Worm (Caenorhabditis elegans) whole organism, L1 larva: ENCODE data around the gene F13B6.1.

Experiments
- ceh-82 ChIP-seq, 3 experiments: fragments of 150-350 bp in 1 of 3; sonication (generic microtip) in 2 of 3; optimal IDR thresholded peaks; 2 replicates each; lab custom pipeline; 2014 to 2017; ENCODE audit warnings: missing biosample characterization in 3 of 3, missing genetic modification characterization in 3 of 3
- ces-1 ChIP-seq: fragments of 150-350 bp; optimal IDR thresholded peaks from 2 replicates; lab custom pipeline; 2014; ENCODE audit warnings: missing biosample characterization, missing genetic modification reagents, missing genetic modification characterization
- egl-27 ChIP-seq, 2 experiments: fragments of 150-350 bp in 1 of 2; sonication (generic microtip); optimal IDR thresholded peaks; 3 replicates each; lab custom pipeline; 2017 to 2018; ENCODE audit warnings: missing biosample characterization in 2 of 2, missing genetic modification characterization in 2 of 2, missing genetic modification reagents in 2 of 2
- skn-1 ChIP-seq: fragments of 150-350 bp; optimal IDR thresholded peaks from 2 replicates; lab custom pipeline; 2014; ENCODE audit warnings: missing biosample characterization, missing genetic modification characterization
- tbx-2 ChIP-seq: sonication (generic microtip); optimal IDR thresholded peaks from 2 replicates; lab custom pipeline; 2016; ENCODE audit warnings: missing genetic modification characterization, missing compliant biosample characterization
- unc-130 ChIP-seq: fragments of 150-350 bp; optimal IDR thresholded peaks from 2 replicates; lab custom pipeline; 2017; ENCODE audit warnings: missing biosample characterization, missing genetic modification characterization, inconsistent platforms
- unc-62 ChIP-seq: fragments of 150-350 bp; optimal IDR thresholded peaks from 2 replicates; lab custom pipeline; 2014; ENCODE audit warnings: missing biosample characterization, missing genetic modification reagents, missing genetic modification characterization

DNA sequence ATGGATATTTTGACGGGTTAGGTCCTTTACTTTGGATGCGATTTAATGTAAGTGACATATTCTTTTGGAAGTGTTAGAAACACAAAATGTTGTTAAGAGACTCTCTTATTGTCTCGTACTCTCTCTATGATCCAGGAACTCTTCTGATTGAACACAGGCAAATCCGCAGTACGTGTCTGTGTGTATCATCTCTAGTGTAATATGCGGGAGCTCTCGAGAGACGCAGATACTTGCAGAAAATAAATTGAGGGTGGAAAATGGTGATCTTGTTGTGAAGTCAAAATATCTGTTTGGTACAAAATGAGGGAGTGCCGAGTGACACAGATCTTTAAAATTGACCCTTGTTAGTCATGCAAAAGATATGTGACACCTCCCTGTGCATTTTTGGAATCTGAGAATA lies 49.6 kb upstream of the F13B6.1 start:
- TF ChIP-seq egl-27 (tag; optimal IDR thresholded peaks at IDR 0.05; lab: Kevin White, UChicago), result no peak
- no peak for TF ChIP-seq ces-1
- TF ChIP-seq unc-130 (tag; lab: Kevin White, UChicago), result no peak
- no peak for TF ChIP-seq tbx-2
- no peak for TF ChIP-seq skn-1 (tag; lab: Kevin White, UChicago)
- TF ChIP-seq ceh-82 (tag; optimal IDR thresholded peaks at IDR 0.05; lab: Kevin White, UChicago), result no peak
- no peak for TF ChIP-seq unc-62 (GFP tag; lab: Kevin White, UChicago)
